Fruit fly (Drosophila melanogaster) whole organism, embryonic: Measurements from ENCODE around the gene CG6843.

ENCODE experiments used
- CG10274 ChIP-seq: fragments of 200-800 bp; sonication (Bioruptor generic); optimal IDR thresholded peaks from 3 replicates; lab custom pipeline; 2017; ENCODE audit warnings: missing biosample characterization, mild to moderate bottlenecking, missing genetic modification characterization
- CG11456 ChIP-seq: fragments of 200-800 bp; sonication (Bioruptor generic); IDR thresholded peaks from 3 replicates; pipeline ENCODE4 v1.3.6; 2022; ENCODE audit warnings: missing biosample characterization, missing genetic modification characterization
- CG11560 ChIP-seq: fragments of 200-800 bp; sonication (Bioruptor generic); IDR thresholded peaks from 3 replicates; pipeline ENCODE4 v1.3.6; 2022; ENCODE audit warnings: missing biosample characterization, missing genetic modification characterization
- CG12299 ChIP-seq: fragments of 200-800 bp; sonication (Bioruptor generic); optimal IDR thresholded peaks from 2 replicates; lab custom pipeline; 2018; ENCODE audit warnings: missing biosample characterization, mild to moderate bottlenecking, missing genetic modification characterization
- CG1233 ChIP-seq: fragments of 200-800 bp; sonication (Bioruptor generic); optimal IDR thresholded peaks from 4 replicates; lab custom pipeline; 2018; ENCODE audit warnings: missing biosample characterization, mild to moderate bottlenecking, missing genetic modification characterization
- CG12744 ChIP-seq: fragments of 200-800 bp; sonication (Bioruptor generic); optimal IDR thresholded peaks from 2 replicates; lab custom pipeline; 2016; ENCODE audit warnings: missing biosample characterization, missing genetic modification characterization
- CG13123 ChIP-seq: fragments of 200-800 bp; sonication (Bioruptor generic); optimal IDR thresholded peaks from 2 replicates; lab custom pipeline; 2016; ENCODE audit warnings: missing biosample characterization, missing genetic modification characterization
- CG14965 ChIP-seq: fragments of 200-800 bp; sonication (Bioruptor generic); optimal IDR thresholded peaks from 2 replicates; lab custom pipeline; 2016; ENCODE audit warnings: missing biosample characterization, missing genetic modification characterization, borderline replicate concordance
- CG18011 ChIP-seq: fragments of 200-800 bp; sonication (Bioruptor generic); optimal IDR thresholded peaks from 2 replicates; lab custom pipeline; 2017; ENCODE audit warnings: missing biosample characterization, missing genetic modification characterization, mild to moderate bottlenecking, moderate library complexity, missing genotype
- CG18764 ChIP-seq: fragments of 200-800 bp; sonication (Bioruptor generic); optimal IDR thresholded peaks from 3 replicates; lab custom pipeline; 2016; ENCODE audit warnings: missing biosample characterization, missing genetic modification characterization
- CG2120 ChIP-seq: fragments of 200-800 bp; sonication (Bioruptor generic); optimal IDR thresholded peaks from 3 replicates; lab custom pipeline; 2016; ENCODE audit warnings: missing biosample characterization, missing genetic modification characterization
- CG2199 ChIP-seq: fragments of 200-800 bp; sonication (Bioruptor generic); IDR thresholded peaks from 3 replicates; pipeline ENCODE4 v1.3.6; 2022; ENCODE audit warnings: missing biosample characterization, missing genetic modification characterization
- CG2889 ChIP-seq: fragments of 200-800 bp; sonication (Bioruptor generic); IDR thresholded peaks from 3 replicates; pipeline ENCODE4 v1.3.6; 2022; ENCODE audit warnings: missing biosample characterization, missing genetic modification characterization
- CG4360 ChIP-seq: fragments of 200-800 bp; sonication (Bioruptor generic); IDR thresholded peaks from 2 replicates; pipeline ENCODE4 v1.3.6; 2022; ENCODE audit warnings: missing biosample characterization, missing genetic modification characterization
- CG5245 ChIP-seq: fragments of 200-800 bp; sonication (Bioruptor generic); optimal IDR thresholded peaks from 3 replicates; lab custom pipeline; 2016; ENCODE audit warnings: missing biosample characterization, missing genetic modification characterization
- CG6689 ChIP-seq: fragments of 200-800 bp; sonication (Bioruptor generic); IDR thresholded peaks from 2 replicates; pipeline ENCODE4 v1.3.6; 2022; ENCODE audit warnings: missing biosample characterization, missing genetic modification characterization
- CG6813 ChIP-seq: fragments of 200-800 bp; sonication (Bioruptor generic); optimal IDR thresholded peaks from 2 replicates; lab custom pipeline; 2017; ENCODE audit warnings: missing biosample characterization, missing genetic modification characterization, mild to moderate bottlenecking, moderate library complexity, missing genetic modification reagents
- CG8290 ChIP-seq, 3 experiments: fragments of 200-800 bp; sonication (Bioruptor generic); optimal IDR thresholded peaks; 2 replicates each; lab custom pipeline; 2016 to 2019; ENCODE audit warnings: missing biosample characterization in 3 of 3, missing genetic modification characterization in 3 of 3, mild to moderate bottlenecking in 2 of 3, moderate library complexity in 1 of 3
- CG8765 ChIP-seq: fragments of 200-800 bp; sonication (Bioruptor generic); IDR thresholded peaks from 2 replicates; pipeline ENCODE4 v1.3.6; 2022; ENCODE audit warnings: missing biosample characterization, missing genetic modification characterization
- CG8924 ChIP-seq: fragments of 200-800 bp; optimal IDR thresholded peaks from 3 replicates; lab custom pipeline; 2019; ENCODE audit warnings: missing biosample characterization, mild to moderate bottlenecking, missing genetic modification characterization, moderate library complexity
- CG8944 ChIP-seq: fragments of 200-800 bp; sonication (Bioruptor generic); optimal IDR thresholded peaks from 3 replicates; lab custom pipeline; 2016; ENCODE audit warnings: missing biosample characterization, missing genetic modification characterization
- CG9437 ChIP-seq: fragments of 200-800 bp; sonication (Bioruptor generic); optimal IDR thresholded peaks from 2 replicates; lab custom pipeline; 2018; ENCODE audit warnings: missing biosample characterization, mild to moderate bottlenecking, missing genetic modification characterization
- CG9609 ChIP-seq: fragments of 200-800 bp; sonication (Bioruptor generic); optimal IDR thresholded peaks from 3 replicates; lab custom pipeline; 2016; ENCODE audit warnings: missing biosample characterization, missing genetic modification characterization
- Dp ChIP-seq: fragments of 200-800 bp; sonication (Bioruptor generic); optimal IDR thresholded peaks from 2 replicates; lab custom pipeline; 2018; ENCODE audit warnings: missing biosample characterization, mild to moderate bottlenecking, missing genetic modification characterization, moderate library complexity
- Hr78 ChIP-seq, 2 experiments: fragments of 200-800 bp in 1 of 2; fragments of >200 bp in 1 of 2; sonication (Bioruptor generic) in 1 of 2; optimal IDR thresholded peaks; 2 replicates each; lab custom pipeline; 2017 to 2019; ENCODE audit warnings: missing biosample characterization in 2 of 2, missing genetic modification characterization in 2 of 2, mild to moderate bottlenecking in 1 of 2, moderate library complexity in 1 of 2
- MTF-1 ChIP-seq: fragments of 200-800 bp; sonication (Bioruptor generic); optimal IDR thresholded peaks from 2 replicates; lab custom pipeline; 2018; ENCODE audit warnings: missing biosample characterization, mild to moderate bottlenecking, missing genetic modification characterization, borderline replicate concordance
- Med ChIP-seq: fragments of 200-800 bp; sonication (Bioruptor generic); peaks from one replicate; lab custom pipeline; 2016; ENCODE audit warnings: missing biosample characterization, missing genetic modification characterization, mild to moderate bottlenecking, inconsistent platforms, moderate library complexity
- NFAT ChIP-seq: fragments of 200-800 bp; sonication (Bioruptor generic); IDR thresholded peaks from 2 replicates; pipeline ENCODE4 v1.3.6; 2022; ENCODE audit warnings: missing biosample characterization, missing genetic modification characterization
- Scr ChIP-seq: fragments of 200-800 bp; sonication (Bioruptor generic); IDR thresholded peaks from 2 replicates; pipeline ENCODE4 v1.3.6; 2022; ENCODE audit warnings: missing biosample characterization, missing genetic modification characterization; ENCODE audit not compliant: partially characterized antibody
- ara ChIP-seq: fragments of 200-800 bp; sonication (Bioruptor generic); IDR thresholded peaks from 2 replicates; pipeline ENCODE4 v1.3.6; 2022; ENCODE audit warnings: missing biosample characterization, missing genetic modification characterization
- cato ChIP-seq: fragments of 200-800 bp; sonication (Bioruptor generic); optimal IDR thresholded peaks from 2 replicates; lab custom pipeline; 2016; ENCODE audit warnings: missing biosample characterization, missing genetic modification characterization, borderline replicate concordance
- crp ChIP-seq, 2 experiments: fragments of 200-800 bp; sonication (Bioruptor generic); optimal IDR thresholded peaks; 2 replicates in 1 of 2; 3 replicates in 1 of 2; lab custom pipeline; 2017; ENCODE audit warnings: missing biosample characterization in 2 of 2, missing genetic modification characterization in 2 of 2, mild to moderate bottlenecking in 1 of 2, moderate library complexity in 1 of 2
- disco-r ChIP-seq: fragments of 200-800 bp; sonication (Bioruptor generic); optimal IDR thresholded peaks from 2 replicates; lab custom pipeline; 2016; ENCODE audit warnings: missing biosample characterization, missing genetic modification characterization
- dmrt11E ChIP-seq: fragments of 200-800 bp; sonication (Bioruptor generic); optimal IDR thresholded peaks from 3 replicates; lab custom pipeline; 2018; ENCODE audit warnings: missing biosample characterization, mild to moderate bottlenecking, missing genetic modification characterization, moderate library complexity
- fd3F ChIP-seq: fragments of 200-800 bp; sonication (Bioruptor generic); optimal IDR thresholded peaks from 2 replicates; lab custom pipeline; 2018; ENCODE audit warnings: missing biosample characterization, mild to moderate bottlenecking, missing genetic modification characterization, moderate library complexity
- lab ChIP-seq: fragments of 200-800 bp; sonication (Bioruptor generic); optimal IDR thresholded peaks from 3 replicates; lab custom pipeline; 2017; ENCODE audit warnings: missing biosample characterization, missing genetic modification characterization, mild to moderate bottlenecking, moderate library complexity, missing genetic modification reagents
- luna ChIP-seq: fragments of 200-800 bp; sonication (Bioruptor generic); optimal IDR thresholded peaks from 2 replicates; lab custom pipeline; 2016; ENCODE audit warnings: missing biosample characterization, missing genetic modification characterization
- otp ChIP-seq: fragments of 200-800 bp; sonication (Bioruptor generic); IDR thresholded peaks from 3 replicates; pipeline ENCODE4, ENCODE4 v1.3.6; 2022; ENCODE audit warnings: missing biosample characterization, missing genetic modification characterization
- pan ChIP-seq, 4 experiments: fragments of >200 bp in 3 of 4; fragments of 200-800 bp in 1 of 4; sonication (Bioruptor generic) in 1 of 4; optimal IDR thresholded peaks in 3 of 4; IDR thresholded peaks in 1 of 4; 2 replicates each; pipeline versions ENCODE4 v1.3.6 to Lab custom; 2017 to 2022; ENCODE audit warnings: missing biosample characterization in 2 of 4, missing genetic modification characterization in 2 of 4, mixed read lengths in 1 of 4
- prd ChIP-seq, 3 experiments: fragments of >200 bp in 2 of 3; fragments of 200-800 bp in 1 of 3; sonication (Bioruptor generic) in 1 of 3; optimal IDR thresholded peaks in 2 of 3; IDR thresholded peaks in 1 of 3; 2 replicates in 2 of 3; 3 replicates in 1 of 3; pipeline versions ENCODE4 v1.3.6 to Lab custom; 2017 to 2022; ENCODE audit warnings: missing biosample characterization in 1 of 3, missing genetic modification characterization in 1 of 3
- shn ChIP-seq: fragments of 200-800 bp; sonication (Bioruptor generic); optimal IDR thresholded peaks from 3 replicates; lab custom pipeline; 2016; ENCODE audit warnings: missing biosample characterization, missing genetic modification characterization
- slou ChIP-seq: fragments of 200-800 bp; sonication (Bioruptor generic); optimal IDR thresholded peaks from 3 replicates; lab custom pipeline; 2016; ENCODE audit warnings: missing biosample characterization, missing genetic modification characterization
- sr ChIP-seq: fragments of 200-800 bp; sonication (Bioruptor generic); IDR thresholded peaks from 3 replicates; pipeline ENCODE4 v1.3.6; 2022; ENCODE audit warnings: missing biosample characterization, missing genetic modification characterization
- tap ChIP-seq: fragments of 200-800 bp; optimal IDR thresholded peaks from 3 replicates; lab custom pipeline; 2019; ENCODE audit warnings: missing biosample characterization, mild to moderate bottlenecking, missing genetic modification characterization, moderate library complexity
- tgo ChIP-seq: fragments of 200-800 bp; sonication (Bioruptor generic); IDR thresholded peaks from 3 replicates; pipeline ENCODE4 v1.3.6; 2022; ENCODE audit warnings: missing biosample characterization, missing genetic modification characterization
- tio ChIP-seq: fragments of 200-800 bp; sonication (Bioruptor generic); optimal IDR thresholded peaks from 2 replicates; lab custom pipeline; 2017; ENCODE audit warnings: missing biosample characterization, missing genetic modification characterization, inconsistent platforms
- tll ChIP-seq, 2 experiments: fragments of 200-800 bp in 1 of 2; fragments of >200 bp in 1 of 2; sonication (Bioruptor generic) in 1 of 2; optimal IDR thresholded peaks; 2 replicates each; lab custom pipeline; 2017 to 2019; ENCODE audit warnings: missing biosample characterization in 2 of 2, missing genetic modification characterization in 2 of 2, mild to moderate bottlenecking in 1 of 2, moderate library complexity in 1 of 2
- tx ChIP-seq: fragments of 200-800 bp; sonication (Bioruptor generic); optimal IDR thresholded peaks from 2 replicates; lab custom pipeline; 2016; ENCODE audit warnings: missing biosample characterization, missing genetic modification characterization
- vvl ChIP-seq: fragments of 200-800 bp; sonication (Bioruptor generic); IDR thresholded peaks from 2 replicates; pipeline ENCODE4 v1.3.6; 2022; ENCODE audit warnings: missing biosample characterization, missing genetic modification characterization

The CG6843 gene

DNA sequence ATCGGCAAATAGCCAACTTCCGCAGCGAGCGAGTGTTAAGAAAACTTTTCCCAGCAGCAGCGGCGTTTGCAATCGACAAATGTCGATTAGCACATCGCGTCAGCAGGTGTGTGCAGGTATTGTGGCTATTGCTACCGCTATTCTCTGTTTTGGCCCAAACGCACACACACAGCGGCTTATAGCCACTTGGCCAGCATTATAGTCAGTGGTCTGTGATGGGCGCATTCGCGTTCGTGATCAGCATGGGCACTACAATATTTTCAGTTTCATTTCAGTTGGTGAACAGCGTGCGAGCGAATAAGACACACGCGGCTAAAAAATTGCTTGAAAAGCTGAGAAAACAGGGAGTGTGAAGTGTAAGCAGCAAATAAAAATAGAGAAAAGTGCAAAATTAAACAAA is 49.0 kb downstream of the CG6843 start, which contains the start of gene CG6836 (continued):
- TF ChIP-seq Med (GFP tag; lab: Kevin White, UChicago): peak; percentile 64
- TF ChIP-seq CG12744 (GFP tag; lab: Kevin White, UChicago): no peak
- peak; percentile 6; the same call in 1 of the 2 replicates for TF ChIP-seq CG6689 (GFP tag; lab: Robert Waterston, UW)
- no peak for TF ChIP-seq CG12299 (tag; lab: Kevin White, UChicago)
- no peak for TF ChIP-seq tll (GFP tag; optimal IDR thresholded peaks at IDR 0.05; lab: Kevin White, UChicago)
- TF ChIP-seq NFAT: no peak
- no peak for TF ChIP-seq CG13123
- no peak for TF ChIP-seq CG8765 (GFP tag; lab: Robert Waterston, UW)
- no peak for TF ChIP-seq CG11456 (GFP tag; lab: Robert Waterston, UW)
- no peak for TF ChIP-seq CG4360 (GFP tag; lab: Robert Waterston, UW)
- TF ChIP-seq luna (GFP tag; lab: Kevin White, UChicago): no peak
- TF ChIP-seq pan (optimal IDR thresholded peaks at IDR 0.05; lab: Kevin White, UChicago): no peak
- peak in 1 of 2 experiments; percentile 24 for TF ChIP-seq pan (GFP tag; optimal IDR thresholded peaks at IDR 0.05 in 1 of 2, IDR thresholded peaks at IDR 0.05 in 1 of 2)
- TF ChIP-seq tap: no peak
- no peak for TF ChIP-seq CG11560 (tag; lab: Robert Waterston, UW)
- TF ChIP-seq tx (GFP tag; lab: Kevin White, UChicago): no peak
- no peak for TF ChIP-seq MTF-1
- no peak for TF ChIP-seq CG10274 (GFP tag; lab: Kevin White, UChicago)
- TF ChIP-seq CG9609 (GFP tag; lab: Kevin White, UChicago): no peak
- TF ChIP-seq Hr78 (GFP tag; optimal IDR thresholded peaks at IDR 0.05; lab: Kevin White, UChicago): no peak
- TF ChIP-seq slou: no peak
- no peak for TF ChIP-seq cato (GFP tag; lab: Kevin White, UChicago)
- no peak for TF ChIP-seq otp (GFP tag; lab: Robert Waterston, UW)
- no peak for TF ChIP-seq crp (GFP tag; optimal IDR thresholded peaks at IDR 0.05; lab: Kevin White, UChicago)
- TF ChIP-seq prd (optimal IDR thresholded peaks at IDR 0.05; lab: Kevin White, UChicago): no peak
- no peak for TF ChIP-seq prd (GFP tag; IDR thresholded peaks at IDR 0.05; lab: Robert Waterston, UW)
- no peak for TF ChIP-seq CG18764 (GFP tag; lab: Kevin White, UChicago)
- no peak for TF ChIP-seq CG2120 (GFP tag; lab: Kevin White, UChicago)
- no peak for TF ChIP-seq Scr
- 0 out of 3 replicates have a peak, but pooled peaks have one; percentile 9 for TF ChIP-seq sr (GFP tag; lab: Robert Waterston, UW)
- TF ChIP-seq dmrt11E (tag; lab: Kevin White, UChicago): no peak
- TF ChIP-seq CG18011 (GFP tag; lab: Kevin White, UChicago): no peak
- no peak for TF ChIP-seq CG14965
- TF ChIP-seq CG9437: no peak
- TF ChIP-seq CG8290 (GFP tag; optimal IDR thresholded peaks at IDR 0.05; lab: Kevin White, UChicago): no peak
- TF ChIP-seq CG8290 (tag; optimal IDR thresholded peaks at IDR 0.05; lab: Kevin White, UChicago): peak in 1 of 2 experiments; percentile 20
- TF ChIP-seq CG2199 (GFP tag; lab: Robert Waterston, UW): no peak
- TF ChIP-seq CG6813 (GFP tag; lab: Kevin White, UChicago): no peak
- no peak for TF ChIP-seq CG8924 (tag; lab: Kevin White, UChicago)
- TF ChIP-seq ara: no peak
- no peak for TF ChIP-seq CG2889 (GFP tag; lab: Robert Waterston, UW)
- no peak for TF ChIP-seq disco-r (GFP tag; lab: Kevin White, UChicago)
- TF ChIP-seq fd3F (GFP tag; lab: Kevin White, UChicago): no peak
- peak; percentile 44; the same call in 1 of the 2 replicates for TF ChIP-seq vvl (GFP tag; lab: Robert Waterston, UW)
- TF ChIP-seq Dp (GFP tag; lab: Kevin White, UChicago): no peak
- TF ChIP-seq CG8944: no peak
- no peak for TF ChIP-seq tgo (GFP tag; lab: Robert Waterston, UW)
- no peak for TF ChIP-seq shn (GFP tag; lab: Kevin White, UChicago)
- no peak for TF ChIP-seq CG5245 (GFP tag; lab: Kevin White, UChicago)
- no peak for TF ChIP-seq tio (GFP tag; lab: Kevin White, UChicago)
- no peak for TF ChIP-seq CG1233 (GFP tag; lab: Kevin White, UChicago)
- no peak for TF ChIP-seq lab (GFP tag; lab: Kevin White, UChicago)
